Fruit fly (Drosophila melanogaster) ovary, adult (tissue): ENCODE data around the gene CG13614.

ENCODE experiments used
- CG17801 ChIP-seq: fragments of 200-800 bp; optimal IDR thresholded peaks from 2 replicates; lab custom pipeline; 2019; ENCODE audit warnings: missing biosample characterization, mild to moderate bottlenecking, missing genetic modification characterization, moderate library complexity; ENCODE audit not compliant: partially characterized antibody

The CG13614 gene

DNA sequence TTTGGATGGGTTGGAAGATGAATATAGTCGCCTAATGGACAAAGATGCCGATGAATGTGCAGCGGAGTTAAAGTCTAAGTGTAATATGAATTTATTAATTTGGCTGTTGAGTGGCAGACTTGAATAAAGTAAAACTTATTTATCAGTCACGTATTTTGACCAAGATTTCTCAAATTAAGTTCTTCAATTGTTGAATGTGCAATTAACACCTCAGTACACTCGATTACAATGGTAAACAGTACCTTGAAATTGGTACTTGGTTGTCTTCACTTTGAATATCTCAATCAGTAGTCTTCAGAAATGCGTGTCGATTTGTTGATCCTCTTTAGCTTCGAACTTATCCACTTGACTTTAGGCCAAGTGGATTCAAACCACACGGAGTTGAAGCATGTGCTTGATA lies at the start of gene CG13614:
Gene CG13614, plus strand, starts transcription at position 301 of the 400 bp plus-strand sequence.
- TF ChIP-seq CG17801: no peak

DNA sequence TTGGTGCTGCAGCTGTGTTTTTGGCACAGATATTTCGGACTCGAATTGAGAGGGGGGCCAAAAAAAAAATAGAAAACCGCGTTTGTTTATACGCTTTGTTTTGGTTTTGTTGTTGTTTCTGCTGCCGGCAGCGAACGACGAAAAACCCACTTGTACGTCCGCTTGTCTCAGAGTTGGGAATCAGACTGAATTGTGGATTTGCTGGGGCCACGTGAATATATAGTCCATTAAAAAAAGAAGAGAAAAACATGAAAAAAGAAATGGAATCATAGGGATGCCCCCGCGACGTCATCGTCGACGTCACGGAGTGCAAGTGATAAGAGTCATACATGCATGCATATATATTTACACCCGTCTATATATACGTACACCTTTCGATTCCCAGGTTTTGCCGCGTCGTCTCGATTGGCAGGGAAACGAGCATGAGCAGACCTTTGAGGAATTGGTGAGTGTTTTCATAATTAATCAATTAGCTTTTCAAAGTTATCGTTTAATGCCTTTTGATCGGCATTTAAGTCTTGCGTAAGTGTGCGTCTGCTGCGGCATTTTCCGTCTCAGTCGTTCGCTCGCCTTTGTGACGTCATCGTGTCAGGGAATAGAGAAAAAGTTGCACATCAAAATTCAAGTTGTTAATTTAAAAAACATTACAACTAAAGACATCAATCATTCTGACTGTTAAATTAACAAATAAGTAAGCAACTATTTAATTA lies 49.6 kb upstream of the CG13614 start:
- no peak for TF ChIP-seq CG17801

DNA sequence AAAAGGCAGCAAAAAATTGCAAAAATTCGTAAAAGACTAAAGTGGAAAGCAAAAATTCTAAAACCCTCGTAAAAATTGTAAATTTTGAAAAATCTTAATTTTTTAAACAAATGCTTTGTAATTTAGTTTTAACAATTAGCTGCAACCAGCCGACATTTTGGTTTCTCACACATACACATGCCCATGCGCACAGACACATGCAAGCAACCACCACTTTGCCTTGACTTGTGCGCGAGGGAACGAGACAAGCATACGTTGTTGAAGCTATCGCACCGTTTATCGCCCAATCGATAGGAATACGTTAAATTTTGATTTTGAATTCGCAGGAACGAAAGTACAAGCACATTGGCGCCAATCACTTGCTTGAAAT lies 49.0 kb upstream of the CG13614 start:
- TF ChIP-seq CG17801: peak; percentile 8

DNA sequence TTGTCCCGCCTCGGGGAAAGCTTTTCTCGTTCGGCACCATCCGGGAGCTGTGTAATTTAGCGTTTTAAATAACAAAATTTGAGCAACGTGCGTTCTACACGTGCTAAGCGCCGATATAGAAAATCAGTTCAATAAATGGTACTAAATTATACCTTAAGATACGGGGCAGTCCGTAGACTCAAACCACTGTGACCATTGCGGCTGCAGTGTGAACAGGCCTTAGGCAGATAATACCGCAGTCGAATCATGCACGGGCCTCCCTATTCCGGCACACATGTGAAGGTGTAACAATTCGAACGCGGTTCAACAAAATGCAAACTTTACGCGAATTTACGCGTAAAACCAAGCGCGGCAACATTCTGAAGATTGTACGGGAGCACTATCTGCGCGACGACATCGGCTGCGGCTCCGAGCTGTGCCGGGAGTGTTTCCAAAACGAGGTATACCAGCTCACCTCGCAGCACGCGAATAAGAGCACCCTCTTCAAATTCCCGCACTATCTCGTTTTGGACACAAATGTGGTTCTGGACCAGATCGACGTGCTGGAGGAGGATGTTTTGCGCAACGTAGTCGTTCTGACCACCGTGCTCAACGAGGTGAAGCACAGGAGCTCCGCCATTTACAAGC lies 36.1 kb upstream of the CG13614 start, which contains the start of the genes Rrp5 and Dis3:
Gene Rrp5, minus strand, starts transcription at position 135 of the 627 bp plus-strand sequence.
Gene Dis3, plus strand, starts transcription at position 252 of the 627 bp plus-strand sequence.
- TF ChIP-seq CG17801: no peak

DNA sequence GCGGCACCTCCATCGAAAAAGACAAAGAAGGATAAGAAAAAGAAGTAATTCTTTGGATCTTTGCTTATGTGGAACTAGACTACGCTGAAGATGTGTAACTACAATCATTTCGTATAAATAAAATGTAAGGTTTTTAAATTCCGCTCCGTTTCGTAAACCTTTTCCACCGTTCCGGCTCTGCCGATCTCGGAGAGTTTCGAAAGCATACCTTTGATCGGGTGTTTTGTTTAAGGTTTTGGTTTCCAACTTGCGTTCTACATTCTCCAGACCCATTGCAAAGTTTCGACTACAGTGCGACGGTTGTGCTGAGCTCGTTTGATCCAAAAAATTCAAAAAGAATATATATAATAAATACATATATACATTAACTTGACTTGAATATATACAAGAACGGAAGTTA lies 32.7 kb upstream of the CG13614 start, which contains the start of gene CG6432:
Gene CG6432, plus strand, starts transcription at position 301 of the 400 bp plus-strand sequence.
- no peak for TF ChIP-seq CG17801

DNA sequence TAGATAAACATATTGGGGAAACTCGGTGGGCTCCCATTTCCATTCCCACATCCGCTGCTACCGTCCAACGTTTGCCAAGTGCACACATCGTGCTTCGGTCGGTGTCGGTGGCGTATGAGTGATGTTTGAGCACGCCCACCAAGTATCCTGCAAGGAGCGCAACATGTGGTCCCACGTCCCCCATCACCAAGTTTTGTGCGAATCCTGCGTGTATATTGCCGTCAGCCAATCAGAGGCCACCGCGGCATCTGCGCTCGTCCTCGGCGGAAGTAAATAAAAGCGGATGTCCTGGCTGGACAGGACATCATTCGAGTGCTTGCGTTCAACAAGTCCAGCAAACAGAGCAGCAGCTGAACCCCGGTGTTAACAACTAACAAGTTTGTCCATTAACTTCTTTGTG lies 28.1 kb upstream of the CG13614 start, which contains the start of gene Ms:
Gene Ms, plus strand, starts transcription at position 301 of the 400 bp plus-strand sequence.
- TF ChIP-seq CG17801: no peak

DNA sequence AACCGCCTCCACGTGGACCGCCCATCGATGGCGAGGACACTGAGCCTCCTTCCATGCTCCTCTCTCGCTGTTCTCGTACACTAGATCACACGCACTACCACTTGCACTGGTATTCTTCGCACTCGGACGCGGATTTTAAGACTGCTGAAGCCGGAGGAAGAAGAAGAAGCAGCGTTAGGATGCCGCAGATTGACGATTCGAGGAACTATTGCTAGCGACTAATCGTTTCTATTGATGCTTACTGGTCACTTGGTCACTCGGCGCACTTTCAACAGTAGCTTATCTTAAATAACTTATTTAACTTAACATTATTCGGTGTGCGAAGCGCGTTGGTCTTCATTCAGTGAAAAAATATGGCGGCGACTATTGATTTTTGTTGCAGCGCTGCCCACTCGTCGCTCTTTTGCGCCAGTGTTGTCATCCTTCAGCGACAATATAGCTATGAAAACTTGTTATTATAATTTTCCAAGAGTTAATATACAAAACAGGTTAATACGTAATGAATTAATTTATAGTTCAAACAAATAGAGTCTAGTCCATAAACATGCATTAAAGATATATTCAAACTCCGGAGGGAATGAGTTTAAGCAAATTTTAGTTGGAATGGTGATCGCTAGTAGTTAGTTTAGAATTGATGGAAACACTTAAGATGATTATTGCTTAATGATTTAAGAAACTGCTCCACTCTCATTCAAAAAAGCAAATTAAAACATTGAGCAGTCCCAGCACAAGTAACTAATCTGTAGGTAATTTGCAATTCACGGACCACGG lies 20.8 kb upstream of the CG13614 start, which contains the start of the genes CG5746 and CG6454:
Gene CG5746, minus strand, starts transcription at position 372 of the 771 bp plus-strand sequence.
Gene CG6454, plus strand, starts transcription at position 763 of the 771 bp plus-strand sequence.
- TF ChIP-seq CG17801: peak; percentile 28

DNA sequence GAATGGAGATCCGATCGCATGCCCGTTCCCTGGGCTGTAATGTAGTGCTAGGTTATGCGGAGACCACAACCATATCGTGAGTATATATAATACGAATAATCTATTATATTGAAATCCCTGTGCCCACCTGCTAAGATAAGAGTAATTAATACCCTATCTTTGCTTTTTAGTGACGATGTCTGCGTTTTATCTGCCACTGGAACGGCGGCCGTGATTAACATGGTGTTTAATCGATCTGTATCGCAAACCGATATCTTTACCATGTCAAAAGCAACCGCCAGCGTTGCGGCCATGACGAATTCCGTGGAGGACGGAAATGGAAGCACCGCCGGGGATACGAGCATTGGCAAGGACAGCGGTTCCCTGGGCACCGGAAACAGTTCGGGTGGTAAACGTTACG lies 15.9 kb upstream of the CG13614 start:
- TF ChIP-seq CG17801: no peak

DNA sequence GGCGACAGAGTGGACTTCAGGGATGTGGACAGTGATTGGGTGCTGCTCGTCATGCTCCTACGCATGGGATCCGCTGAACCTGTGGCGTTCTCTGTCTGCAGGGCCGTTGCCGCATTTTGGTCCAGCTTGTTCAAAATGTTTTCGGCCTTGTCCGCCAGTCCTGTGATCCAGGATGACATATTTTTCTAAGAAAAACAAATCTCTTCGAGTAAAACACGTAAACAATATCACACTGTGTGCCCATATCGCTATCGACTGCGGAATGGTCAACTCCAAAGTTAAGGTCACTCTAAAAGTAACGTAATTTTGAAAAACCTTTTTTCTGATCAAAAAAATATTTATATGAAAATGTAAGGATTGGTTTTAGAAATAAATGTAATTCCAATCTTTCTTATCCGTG lies 11.7 kb upstream of the CG13614 start, which contains the start of gene Golgin84:
Gene Golgin84, minus strand, starts transcription at position 241 of the 400 bp plus-strand sequence.
- TF ChIP-seq CG17801: no peak

DNA sequence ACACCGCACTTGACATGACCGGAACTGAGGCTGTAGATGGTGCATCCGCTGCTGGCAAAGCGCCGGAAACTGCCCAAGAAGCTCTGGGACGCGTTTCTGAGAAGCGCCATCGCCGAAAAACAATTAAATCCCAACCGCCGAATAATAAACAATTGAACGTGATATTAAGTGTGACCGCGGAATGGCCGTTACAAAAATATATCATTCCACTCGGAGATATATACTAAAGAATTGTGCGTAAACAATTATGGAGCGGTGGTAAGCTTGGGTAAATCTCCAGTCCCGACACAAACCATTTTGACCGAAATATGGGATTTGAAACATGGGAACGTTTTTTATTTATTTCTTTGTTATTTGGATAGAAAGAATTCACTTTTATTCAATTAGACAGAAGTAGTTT lies 9.4 kb upstream of the CG13614 start, which contains the start of gene CG18528:
Gene CG18528, minus strand, starts transcription at position 188 of the 400 bp plus-strand sequence.
- no peak for TF ChIP-seq CG17801

DNA sequence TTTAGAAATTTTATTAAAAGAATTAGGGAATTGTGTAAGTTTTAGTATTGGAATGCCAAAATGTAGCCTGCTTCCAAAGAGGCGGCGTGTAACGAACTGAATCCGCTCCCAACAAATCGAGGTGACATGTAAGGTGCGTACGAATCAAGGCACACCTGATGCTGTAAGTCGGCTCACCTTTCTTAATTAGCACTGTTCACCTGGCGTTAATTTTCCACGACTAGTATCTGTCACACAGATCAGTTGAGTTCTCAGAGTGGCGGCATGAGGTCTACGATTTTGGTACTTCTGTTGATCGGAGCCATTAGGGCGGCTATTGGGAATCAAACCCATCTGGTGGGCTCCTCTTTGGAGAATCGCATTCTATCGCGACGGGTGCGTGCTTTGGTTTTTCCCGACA lies 7.8 kb upstream of the CG13614 start, which contains the start of the genes CG5762 and CG33339:
Gene CG5762, minus strand, starts transcription at position 101 of the 400 bp plus-strand sequence.
Gene CG33339, plus strand, starts transcription at position 265 of the 400 bp plus-strand sequence.
- no peak for TF ChIP-seq CG17801

DNA sequence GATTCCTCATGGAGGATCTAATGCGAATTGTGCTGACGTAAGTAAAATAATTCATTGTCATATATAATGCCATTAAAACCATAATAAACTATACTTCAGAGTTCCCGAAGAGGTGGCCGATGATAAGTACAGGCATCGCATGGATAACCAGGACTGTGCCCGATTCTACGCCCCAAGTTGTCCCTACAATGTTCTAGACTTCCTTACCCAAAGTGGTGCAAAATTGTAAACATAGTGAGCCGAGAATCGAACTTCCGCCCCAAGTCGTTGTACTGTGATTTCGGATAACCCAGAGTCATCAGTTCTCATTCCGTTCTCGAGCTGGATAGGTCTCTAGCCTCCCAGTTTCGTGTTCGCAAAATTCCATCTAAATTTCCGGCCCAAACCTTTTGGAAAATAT lies 6.5 kb upstream of the CG13614 start, which contains the start of gene CG33340:
Gene CG33340, plus strand, starts transcription at position 301 of the 400 bp plus-strand sequence.
- no peak for TF ChIP-seq CG17801

DNA sequence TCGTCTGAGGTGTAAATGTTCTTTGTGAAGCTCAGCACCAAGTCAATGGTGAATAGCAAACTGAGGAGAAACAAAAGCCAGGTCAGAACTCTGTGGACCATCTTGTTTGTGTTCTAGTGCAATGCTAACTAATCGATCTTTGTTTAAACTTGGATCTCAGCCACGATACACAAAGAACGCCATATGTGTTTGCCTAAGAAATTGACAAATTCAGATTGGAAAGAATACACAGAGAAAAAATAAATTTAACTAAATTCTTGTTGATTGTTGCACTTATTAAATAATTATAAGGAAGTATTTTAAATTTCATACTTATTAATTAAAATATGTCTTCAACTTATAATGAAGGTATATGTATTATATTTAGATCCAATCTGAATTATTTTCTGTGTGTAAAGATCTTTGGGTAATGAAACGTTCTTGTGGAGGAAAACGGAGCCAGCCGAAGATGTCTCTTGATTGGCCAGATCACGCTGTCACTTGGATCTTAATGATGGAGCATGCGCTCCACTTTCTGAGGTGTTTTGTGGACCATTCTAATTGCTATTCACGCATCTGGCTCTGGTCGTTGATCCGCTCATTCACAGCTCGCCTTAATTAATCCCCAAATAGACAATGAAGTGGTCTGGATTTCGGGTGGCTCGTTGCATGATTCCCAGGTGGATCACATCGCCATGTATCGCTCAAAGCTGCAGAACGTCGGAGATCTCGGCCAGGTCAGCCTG lies 4.3 kb upstream of the CG13614 start, which contains the start of the genes CG17784 and CG13613:
Gene CG17784, minus strand, starts transcription at position 101 of the 725 bp plus-strand sequence.
Gene CG13613, plus strand, starts transcription at position 675 of the 725 bp plus-strand sequence.
- TF ChIP-seq CG17801: no peak

DNA sequence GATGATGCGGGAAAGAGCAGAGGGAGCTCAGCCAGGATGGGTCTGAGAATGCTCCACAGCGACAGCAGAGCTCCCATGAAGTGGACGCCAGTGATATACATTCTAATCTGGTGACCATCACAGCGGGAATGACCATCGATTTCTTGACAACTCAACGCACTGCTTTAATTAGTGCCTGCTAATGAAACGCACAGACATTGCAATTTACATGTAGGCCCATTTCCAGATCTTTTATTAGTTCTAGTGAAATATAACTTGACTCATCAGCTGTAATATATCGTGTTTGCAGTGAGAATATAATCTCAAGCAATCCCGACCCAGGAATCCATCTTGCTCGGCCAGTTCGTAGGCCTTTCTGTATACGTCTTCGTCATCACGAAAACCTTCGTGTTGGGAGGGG lies 2.2 kb upstream of the CG13614 start, which contains the start of gene CG42811:
Gene CG42811, minus strand, starts transcription at position 101 of the 400 bp plus-strand sequence.
- TF ChIP-seq CG17801: no peak

DNA sequence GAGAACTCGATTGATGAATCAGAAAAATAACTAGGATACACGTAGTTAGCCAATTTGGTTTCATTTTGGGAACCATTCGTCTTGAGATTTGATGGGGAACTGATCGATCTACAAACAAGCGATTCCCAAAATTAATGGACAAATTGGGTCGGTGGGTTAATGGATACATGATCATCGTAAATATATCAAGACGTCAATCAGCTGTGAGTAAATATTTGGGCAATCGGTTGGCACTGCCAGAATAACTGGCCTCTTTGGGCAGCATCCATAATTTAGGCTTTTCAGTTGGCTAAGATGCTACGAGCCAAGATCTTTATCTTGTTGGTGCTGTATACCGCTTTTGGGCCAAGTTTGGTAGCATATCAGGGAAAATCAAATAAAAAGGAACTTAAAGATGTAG lies 1.3 kb upstream of the CG13614 start, which contains the start of the genes CG42812 and CG33341:
Gene CG42812, minus strand, starts transcription at position 101 of the 400 bp plus-strand sequence.
Gene CG33341, plus strand, starts transcription at position 295 of the 400 bp plus-strand sequence.
- TF ChIP-seq CG17801: no peak
